Worm (Caenorhabditis elegans) whole organism, mixed stage, embryonic: ENCODE results near the gene ppm-1.D.

ENCODE experiments used
- ces-1 ChIP-seq: fragments of 150-350 bp; optimal IDR thresholded peaks from 2 replicates; lab custom pipeline; 2014; ENCODE audit warnings: missing biosample characterization, missing genetic modification reagents, missing genetic modification characterization
- cnd-1 ChIP-seq: fragments of 200-800 bp; sonication (Bioruptor generic); optimal IDR thresholded peaks from 2 replicates; lab custom pipeline; 2018; ENCODE audit warnings: mild to moderate bottlenecking, missing genetic modification characterization, missing compliant biosample characterization
- elt-3 ChIP-seq: fragments of 150-350 bp; optimal IDR thresholded peaks from 2 replicates; lab custom pipeline; 2014; ENCODE audit warnings: missing biosample characterization, missing genetic modification characterization
- ham-2 ChIP-seq: fragments of 200-800 bp; sonication (Bioruptor generic); optimal IDR thresholded peaks from 2 replicates; lab custom pipeline; 2018; ENCODE audit warnings: mild to moderate bottlenecking, missing genetic modification characterization, missing compliant biosample characterization
- lin-13 ChIP-seq: fragments of 150-350 bp; optimal IDR thresholded peaks from 2 replicates; lab custom pipeline; 2014; ENCODE audit warnings: missing biosample characterization, missing genetic modification characterization
- lsy-2 ChIP-seq: fragments of 150-350 bp; optimal IDR thresholded peaks from 2 replicates; lab custom pipeline; 2014; ENCODE audit warnings: missing biosample characterization, missing genetic modification characterization
- mls-2 ChIP-seq: sonication (generic microtip); optimal IDR thresholded peaks from 2 replicates; lab custom pipeline; 2016; ENCODE audit warnings: mild to moderate bottlenecking, missing genetic modification characterization, moderate library complexity, missing compliant biosample characterization
- nhr-28 ChIP-seq: fragments of 150-350 bp; optimal IDR thresholded peaks from 2 replicates; lab custom pipeline; 2014; ENCODE audit warnings: missing biosample characterization, missing genetic modification characterization
- nhr-76 ChIP-seq: sonication (generic microtip); optimal IDR thresholded peaks from 2 replicates; lab custom pipeline; 2017; ENCODE audit warnings: missing biosample characterization, missing genetic modification characterization
- pha-4 ChIP-seq: fragments of 150-350 bp; optimal IDR thresholded peaks from 2 replicates; lab custom pipeline; 2018; ENCODE audit warnings: missing biosample characterization, missing genetic modification reagents, missing genetic modification characterization
- snpc-4 ChIP-seq: fragments of 150-350 bp; optimal IDR thresholded peaks from 2 replicates; lab custom pipeline; 2014; ENCODE audit warnings: missing biosample characterization, missing genetic modification characterization
- unc-62 ChIP-seq: fragments of 150-350 bp; optimal IDR thresholded peaks from 2 replicates; lab custom pipeline; 2014; ENCODE audit warnings: missing biosample characterization, missing genetic modification reagents, missing genetic modification characterization
- ztf-11 ChIP-seq: fragments of 150-350 bp; optimal IDR thresholded peaks from 2 replicates; lab custom pipeline; 2014; ENCODE audit warnings: missing biosample characterization, missing genetic modification characterization

ce11 chrIII:2324703-2325102, 6.7 kb upstream of the ppm-1.D start:
- no peak for TF ChIP-seq mls-2 (tag; lab: Kevin White, UChicago)
- no peak for TF ChIP-seq lsy-2 (tag; lab: Kevin White, UChicago)
- no peak for TF ChIP-seq ces-1 (GFP tag; lab: Kevin White, UChicago)
- no peak for TF ChIP-seq lin-13
- TF ChIP-seq unc-62 (GFP tag; lab: Kevin White, UChicago) = no peak
- no peak for TF ChIP-seq cnd-1 (tag; lab: Kevin White, UChicago)
- no peak for TF ChIP-seq pha-4
- TF ChIP-seq nhr-28 = no peak
- TF ChIP-seq ham-2 (GFP tag; lab: Kevin White, UChicago) = no peak
- no peak for TF ChIP-seq snpc-4 (tag; lab: Kevin White, UChicago)
- no peak for TF ChIP-seq ztf-11 (tag; lab: Kevin White, UChicago)
- no peak for TF ChIP-seq elt-3 (tag; lab: Kevin White, UChicago)
- no peak for TF ChIP-seq nhr-76
